Fruit fly (Drosophila melanogaster) whole organism, embryonic: ENCODE data around the gene CAH7.
A peak's percentile ranks its signal among the peaks of the same experiment; 100 is the strongest.

ENCODE experiments used
- Abd-B ChIP-seq: fragments of 200-800 bp; sonication (Bioruptor generic); optimal IDR thresholded peaks from 2 replicates; lab custom pipeline; 2018; ENCODE audit warnings: missing biosample characterization, mild to moderate bottlenecking, missing genetic modification characterization, moderate library complexity
- CG10321 ChIP-seq: fragments of 200-800 bp; sonication (Bioruptor generic); IDR thresholded peaks from 2 replicates; pipeline ENCODE4 v1.3.6; 2022; ENCODE audit warnings: missing biosample characterization, missing genetic modification characterization
- CG13624 ChIP-seq: fragments of 200-800 bp; sonication (Bioruptor generic); optimal IDR thresholded peaks from 2 replicates; lab custom pipeline; 2016; ENCODE audit warnings: missing biosample characterization, missing genetic modification characterization
- CG14710 ChIP-seq: fragments of 200-800 bp; sonication (Bioruptor generic); optimal IDR thresholded peaks from 3 replicates; lab custom pipeline; 2019; ENCODE audit warnings: missing biosample characterization, mild to moderate bottlenecking, missing genetic modification characterization, moderate library complexity
- CG15514 ChIP-seq: fragments of 200-800 bp; sonication (Bioruptor generic); optimal IDR thresholded peaks from 3 replicates; lab custom pipeline; 2017; ENCODE audit warnings: missing biosample characterization, missing genetic modification characterization, mild to moderate bottlenecking, moderate library complexity, missing genetic modification reagents
- CG15601 ChIP-seq: fragments of 200-800 bp; sonication (Bioruptor generic); optimal IDR thresholded peaks from 3 replicates; lab custom pipeline; 2019; ENCODE audit warnings: missing biosample characterization, mild to moderate bottlenecking, missing genetic modification characterization, moderate library complexity
- CG16779 ChIP-seq: fragments of 200-800 bp; sonication (Bioruptor generic); IDR thresholded peaks from 2 replicates; pipeline ENCODE4 v1.3.6; 2022; ENCODE audit warnings: missing biosample characterization, missing genetic modification characterization
- CG17385 ChIP-seq: fragments of 200-800 bp; sonication (Bioruptor generic); optimal IDR thresholded peaks from 3 replicates; lab custom pipeline; 2018; ENCODE audit warnings: missing biosample characterization, mild to moderate bottlenecking, missing genetic modification characterization
- CG17829 ChIP-seq: fragments of 200-800 bp; optimal IDR thresholded peaks from 2 replicates; lab custom pipeline; 2019; ENCODE audit warnings: missing biosample characterization, mild to moderate bottlenecking, missing genetic modification characterization, moderate library complexity
- CG4730 ChIP-seq: fragments of 200-800 bp; sonication (Bioruptor generic); IDR thresholded peaks from 2 replicates; pipeline ENCODE4 v1.3.6; 2022; ENCODE audit warnings: missing biosample characterization, missing genetic modification characterization
- CG6791 ChIP-seq: fragments of 200-800 bp; sonication (Bioruptor generic); IDR thresholded peaks from 3 replicates; pipeline ENCODE4 v1.3.6; 2022; ENCODE audit warnings: missing biosample characterization, missing genetic modification characterization; ENCODE audit not compliant: partially characterized antibody
- CG9437 ChIP-seq: fragments of 200-800 bp; sonication (Bioruptor generic); optimal IDR thresholded peaks from 2 replicates; lab custom pipeline; 2018; ENCODE audit warnings: missing biosample characterization, mild to moderate bottlenecking, missing genetic modification characterization
- CG9609 ChIP-seq: fragments of 200-800 bp; sonication (Bioruptor generic); optimal IDR thresholded peaks from 3 replicates; lab custom pipeline; 2016; ENCODE audit warnings: missing biosample characterization, missing genetic modification characterization
- Deaf1 ChIP-seq: fragments of 200-800 bp; optimal IDR thresholded peaks from 3 replicates; lab custom pipeline; 2019; ENCODE audit warnings: missing biosample characterization, mild to moderate bottlenecking, missing genetic modification characterization, moderate library complexity
- Dll ChIP-seq: fragments of 200-800 bp; sonication (Bioruptor generic); IDR thresholded peaks from 4 replicates; pipeline ENCODE4 v1.3.6; 2022; ENCODE audit warnings: missing biosample characterization, missing genetic modification characterization; ENCODE audit not compliant: partially characterized antibody
- Doc2 ChIP-seq: fragments of 200-800 bp; sonication (Bioruptor generic); IDR thresholded peaks from 2 replicates; pipeline ENCODE4 v1.3.6; 2022; ENCODE audit warnings: missing biosample characterization, missing genetic modification characterization
- Jarid2 ChIP-seq: fragments of 200-800 bp; sonication (Bioruptor generic); optimal IDR thresholded peaks from 3 replicates; lab custom pipeline; 2017; ENCODE audit warnings: mild to moderate bottlenecking, missing biosample characterization, missing genetic modification reagents, missing genetic modification characterization
- Mad ChIP-seq: fragments of 200-800 bp; sonication (Bioruptor generic); optimal IDR thresholded peaks from 2 replicates; lab custom pipeline; 2016; ENCODE audit warnings: missing biosample characterization, missing genetic modification characterization
- Med ChIP-seq: fragments of 200-800 bp; sonication (Bioruptor generic); peaks from one replicate; lab custom pipeline; 2016; ENCODE audit warnings: missing biosample characterization, missing genetic modification characterization, mild to moderate bottlenecking, inconsistent platforms, moderate library complexity
- NC2α ChIP-seq: fragments of 200-800 bp; sonication (Bioruptor generic); optimal IDR thresholded peaks from 2 replicates; lab custom pipeline; 2016; ENCODE audit warnings: missing biosample characterization, missing genetic modification characterization
- Pdp1 ChIP-seq, 2 experiments: fragments of 200-800 bp; sonication (Bioruptor generic); optimal IDR thresholded peaks; 3 replicates each; lab custom pipeline; 2016; ENCODE audit warnings: missing biosample characterization in 2 of 2, missing genetic modification characterization in 2 of 2, mild to moderate bottlenecking in 1 of 2, moderate library complexity in 1 of 2
- Trl ChIP-seq, 3 experiments: fragments of >200 bp in 2 of 3; fragments of 200-800 bp in 1 of 3; sonication (Bioruptor generic) in 1 of 3; optimal IDR thresholded peaks; 2 replicates in 1 of 3; 3 replicates in 2 of 3; lab custom pipeline; 2016 to 2017; ENCODE audit warnings: missing biosample characterization in 1 of 3, missing genetic modification characterization in 1 of 3
- cg ChIP-seq: fragments of 200-800 bp; sonication (Bioruptor generic); optimal IDR thresholded peaks from 3 replicates; lab custom pipeline; 2019; ENCODE audit warnings: missing biosample characterization, mild to moderate bottlenecking, missing genetic modification characterization, moderate library complexity
- chn ChIP-seq: fragments of 200-800 bp; sonication (Bioruptor generic); optimal IDR thresholded peaks from 2 replicates; lab custom pipeline; 2016; ENCODE audit warnings: missing biosample characterization, missing genetic modification characterization
- crc ChIP-seq: fragments of 200-800 bp; sonication (Bioruptor generic); optimal IDR thresholded peaks from 2 replicates; lab custom pipeline; 2016; ENCODE audit warnings: missing biosample characterization, missing genetic modification characterization
- danr ChIP-seq: fragments of 200-800 bp; sonication (Bioruptor generic); IDR thresholded peaks from 2 replicates; pipeline ENCODE4 v1.3.6; 2022; ENCODE audit warnings: missing biosample characterization, missing genetic modification characterization
- eve ChIP-seq, 2 experiments: fragments of >200 bp; optimal IDR thresholded peaks; 2 replicates each; lab custom pipeline; 2017; ENCODE audit warnings: missing biosample characterization in 2 of 2, missing genetic modification characterization in 2 of 2
- ewg ChIP-seq: fragments of 200-800 bp; sonication (Bioruptor generic); optimal IDR thresholded peaks from 3 replicates; lab custom pipeline; 2017; ENCODE audit warnings: mild to moderate bottlenecking, missing biosample characterization, missing genetic modification reagents, missing genetic modification characterization
- fu2 ChIP-seq: fragments of 200-800 bp; sonication (Bioruptor generic); optimal IDR thresholded peaks from 2 replicates; lab custom pipeline; 2016; ENCODE audit warnings: missing biosample characterization, missing genetic modification characterization
- gem ChIP-seq: fragments of 200-800 bp; sonication (Bioruptor generic); optimal IDR thresholded peaks from 2 replicates; lab custom pipeline; 2019; ENCODE audit warnings: missing biosample characterization, mild to moderate bottlenecking, missing genetic modification characterization, moderate library complexity
- insv ChIP-seq, 2 experiments: fragments of 200-800 bp; sonication (Bioruptor generic); optimal IDR thresholded peaks; 3 replicates each; lab custom pipeline; 2016 to 2018; ENCODE audit warnings: missing biosample characterization in 2 of 2, missing genetic modification characterization in 2 of 2
- jigr1 ChIP-seq: fragments of 200-800 bp; sonication (Bioruptor generic); IDR thresholded peaks from 3 replicates; pipeline ENCODE4 v1.3.6; 2022; ENCODE audit warnings: missing biosample characterization, missing genetic modification characterization
- kah ChIP-seq: fragments of 200-800 bp; sonication (Bioruptor generic); optimal IDR thresholded peaks from 2 replicates; lab custom pipeline; 2018; ENCODE audit warnings: missing biosample characterization, mild to moderate bottlenecking, missing genetic modification characterization
- lov ChIP-seq, 2 experiments: fragments of 200-800 bp in 1 of 2; fragments of >200 bp in 1 of 2; sonication (Bioruptor generic) in 1 of 2; IDR thresholded peaks in 1 of 2; optimal IDR thresholded peaks in 1 of 2; 2 replicates in 1 of 2; 3 replicates in 1 of 2; pipeline versions ENCODE4 v1.3.6 to Lab custom; 2017 to 2022; ENCODE audit warnings: missing biosample characterization in 1 of 2, missing genetic modification characterization in 1 of 2
- org-1 ChIP-seq: fragments of 200-800 bp; sonication (Bioruptor generic); optimal IDR thresholded peaks from 2 replicates; lab custom pipeline; 2017; ENCODE audit warnings: missing biosample characterization, missing genetic modification characterization
- pros ChIP-seq: fragments of 200-800 bp; sonication (Bioruptor generic); optimal IDR thresholded peaks from 3 replicates; lab custom pipeline; 2019; ENCODE audit warnings: missing biosample characterization, mild to moderate bottlenecking, missing genetic modification characterization, moderate library complexity
- row ChIP-seq: fragments of 200-800 bp; sonication (Bioruptor generic); IDR thresholded peaks from 3 replicates; pipeline ENCODE4 v1.3.6; 2022; ENCODE audit warnings: missing biosample characterization, missing genetic modification characterization
- sd ChIP-seq: fragments of 200-800 bp; sonication (Bioruptor generic); optimal IDR thresholded peaks from 3 replicates; lab custom pipeline; 2018; ENCODE audit warnings: missing biosample characterization, mild to moderate bottlenecking, missing genetic modification characterization, moderate library complexity
- seq ChIP-seq: fragments of 200-800 bp; sonication (Bioruptor generic); IDR thresholded peaks from 2 replicates; pipeline ENCODE4 v1.3.6; 2022; ENCODE audit warnings: missing biosample characterization, missing genetic modification characterization
- shn ChIP-seq: fragments of 200-800 bp; sonication (Bioruptor generic); optimal IDR thresholded peaks from 3 replicates; lab custom pipeline; 2016; ENCODE audit warnings: missing biosample characterization, missing genetic modification characterization
- sisA ChIP-seq: fragments of 200-800 bp; sonication (Bioruptor generic); IDR thresholded peaks from 2 replicates; pipeline ENCODE4 v1.3.6; 2022; ENCODE audit warnings: missing biosample characterization, missing genetic modification characterization
- sna ChIP-seq: fragments of 200-800 bp; sonication (Bioruptor generic); IDR thresholded peaks from 2 replicates; pipeline ENCODE4 v1.3.6; 2022; ENCODE audit warnings: missing biosample characterization, missing genetic modification characterization; ENCODE audit not compliant: partially characterized antibody
- sqz ChIP-seq: fragments of 200-800 bp; sonication (Bioruptor generic); optimal IDR thresholded peaks from 3 replicates; lab custom pipeline; 2018; ENCODE audit warnings: missing biosample characterization, mild to moderate bottlenecking, missing genetic modification characterization
- tap ChIP-seq: fragments of 200-800 bp; optimal IDR thresholded peaks from 3 replicates; lab custom pipeline; 2019; ENCODE audit warnings: missing biosample characterization, mild to moderate bottlenecking, missing genetic modification characterization, moderate library complexity
- tio ChIP-seq: fragments of 200-800 bp; sonication (Bioruptor generic); optimal IDR thresholded peaks from 2 replicates; lab custom pipeline; 2017; ENCODE audit warnings: missing biosample characterization, missing genetic modification characterization, inconsistent platforms
- vvl ChIP-seq: fragments of 200-800 bp; sonication (Bioruptor generic); IDR thresholded peaks from 2 replicates; pipeline ENCODE4 v1.3.6; 2022; ENCODE audit warnings: missing biosample characterization, missing genetic modification characterization
- zfh1 ChIP-seq: fragments of 200-800 bp; sonication (Bioruptor generic); IDR thresholded peaks from 3 replicates; pipeline ENCODE4 v1.3.6; 2022; ENCODE audit warnings: missing biosample characterization, missing genetic modification characterization

CAH7 gene

DNA sequence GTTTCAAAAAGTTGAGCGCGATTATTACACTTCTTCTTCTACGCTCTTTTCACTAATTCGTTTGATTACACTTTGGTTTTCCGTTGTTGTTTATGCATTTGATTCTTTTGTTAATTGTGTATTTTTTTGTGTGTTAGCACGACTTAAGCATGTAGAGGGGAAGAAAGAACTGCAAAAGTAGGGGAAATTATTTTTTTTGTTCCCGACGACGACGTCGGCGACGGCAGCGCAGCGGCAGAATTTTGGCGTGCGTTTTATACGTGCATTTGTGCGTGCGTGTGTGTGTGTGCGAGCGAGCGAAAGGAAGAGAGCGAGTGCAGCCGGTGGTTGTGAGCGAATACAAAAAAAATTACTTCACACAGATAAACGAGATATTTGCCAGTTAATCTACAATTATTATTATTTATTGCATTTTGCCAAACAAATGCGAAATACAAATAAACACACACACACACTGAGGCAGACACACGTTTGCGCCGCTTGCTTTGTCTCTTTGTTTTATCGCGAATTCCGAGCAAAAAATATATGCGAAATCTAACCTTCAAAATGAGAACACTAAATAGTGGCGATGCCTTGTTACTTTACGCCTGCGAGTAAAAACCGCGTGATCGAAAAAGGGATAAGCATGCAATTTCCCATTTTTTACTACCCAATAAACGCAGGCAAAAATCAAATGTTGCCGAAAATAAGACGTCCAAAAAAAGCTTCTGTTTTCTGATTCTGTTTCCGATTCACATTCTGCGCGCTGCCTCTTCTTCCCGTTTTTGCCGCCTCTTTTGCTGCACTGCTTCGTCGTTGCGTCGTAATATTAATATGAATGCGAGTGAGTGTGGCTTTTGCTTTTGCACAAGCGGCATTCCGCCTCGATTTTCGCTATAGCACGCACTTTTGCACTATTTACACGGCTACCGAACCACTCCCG, 21.6 kb downstream of the CAH7 start:
- TF ChIP-seq Deaf1 (tag; lab: Kevin White, UChicago) = no peak
- no peak for TF ChIP-seq sna (GFP tag; lab: Robert Waterston, UW)
- no peak for TF ChIP-seq seq (GFP tag; lab: Robert Waterston, UW)
- no peak for TF ChIP-seq CG17829
- TF ChIP-seq eve (GFP tag; optimal IDR thresholded peaks at IDR 0.05; lab: Kevin White, UChicago) = peak in 1 of 2 experiments; percentile 30
- TF ChIP-seq CG14710 (tag; lab: Kevin White, UChicago) = no peak
- TF ChIP-seq CG15601 (tag; lab: Kevin White, UChicago) = no peak
- peak; percentile 47 for TF ChIP-seq sd
- peak; percentile 35 to 53 for TF ChIP-seq Trl (optimal IDR thresholded peaks at IDR 0.05; lab: Kevin White, UChicago)
- TF ChIP-seq Trl (GFP tag; optimal IDR thresholded peaks at IDR 0.05; lab: Kevin White, UChicago) = no peak
- TF ChIP-seq Dll (GFP tag; lab: Robert Waterston, UW) = 0 out of 4 replicates have a peak, but pooled peaks have one; percentile 12
- no peak for TF ChIP-seq org-1 (GFP tag; lab: Kevin White, UChicago)
- TF ChIP-seq tap = no peak
- peak; percentile 86 for TF ChIP-seq kah
- no peak for TF ChIP-seq fu2 (GFP tag; lab: Kevin White, UChicago)
- no peak for TF ChIP-seq NC2α (GFP tag; lab: Kevin White, UChicago)
- TF ChIP-seq cg (GFP tag; lab: Kevin White, UChicago) = peak; percentile 73
- TF ChIP-seq danr (GFP tag; lab: Robert Waterston, UW) = no peak
- no peak for TF ChIP-seq shn
- peak; percentile 33 for TF ChIP-seq Med (GFP tag; lab: Kevin White, UChicago)
- no peak for TF ChIP-seq Abd-B (GFP tag; lab: Kevin White, UChicago)
- TF ChIP-seq sqz (GFP tag; lab: Kevin White, UChicago) = peak; percentile 94
- TF ChIP-seq CG17385 (GFP tag; lab: Kevin White, UChicago) = peak; percentile 79
- TF ChIP-seq vvl (GFP tag; lab: Robert Waterston, UW) = 0 out of 2 replicates have a peak, but pooled peaks have one; percentile 10
- TF ChIP-seq lov (optimal IDR thresholded peaks at IDR 0.05; lab: Kevin White, UChicago) = peak; percentile 27
- no peak for TF ChIP-seq lov (GFP tag; IDR thresholded peaks at IDR 0.05; lab: Robert Waterston, UW)
- TF ChIP-seq zfh1 (GFP tag; lab: Robert Waterston, UW) = no peak
- TF ChIP-seq CG9437 (GFP tag; lab: Kevin White, UChicago) = peak; percentile 79
- TF ChIP-seq CG13624 (GFP tag; lab: Kevin White, UChicago) = no peak
- no peak for TF ChIP-seq row (GFP tag; lab: Robert Waterston, UW)
- TF ChIP-seq pros (GFP tag; lab: Kevin White, UChicago) = peak; percentile 73
- 0 out of 2 replicates have a peak, but pooled peaks have one; percentile 1 for TF ChIP-seq CG10321
- no peak for TF ChIP-seq CG16779
- TF ChIP-seq CG15514 (GFP tag; lab: Kevin White, UChicago) = no peak
- TF ChIP-seq jigr1 (GFP tag; lab: Robert Waterston, UW) = no peak
- TF ChIP-seq chn = no peak
- TF ChIP-seq tio = no peak
- TF ChIP-seq gem (tag; lab: Kevin White, UChicago) = no peak
- no peak for TF ChIP-seq CG4730 (GFP tag; lab: Robert Waterston, UW)
- TF ChIP-seq CG9609 = no peak
- TF ChIP-seq insv (GFP tag; optimal IDR thresholded peaks at IDR 0.05; lab: Kevin White, UChicago) = peak in 1 of 2 experiments; percentile 15
- no peak for TF ChIP-seq Doc2 (GFP tag; lab: Robert Waterston, UW)
- no peak for TF ChIP-seq crc (GFP tag; lab: Kevin White, UChicago)
- TF ChIP-seq Pdp1 (GFP tag; optimal IDR thresholded peaks at IDR 0.05; lab: Kevin White, UChicago) = peak in 1 of 2 experiments; percentile 25
- no peak; the same call in 2 of the 3 replicates for TF ChIP-seq CG6791 (GFP tag; lab: Robert Waterston, UW)
- TF ChIP-seq Mad (GFP tag; lab: Kevin White, UChicago) = no peak
- TF ChIP-seq Jarid2 (GFP tag; lab: Kevin White, UChicago) = no peak
- TF ChIP-seq sisA = no peak
- no peak for TF ChIP-seq ewg (GFP tag; lab: Kevin White, UChicago)
